Worm (Caenorhabditis elegans): ENCODE results near the gene kmo-1.

Gene kmo-1

ce11 chrV:12091759-12092158, 21.4 kb upstream of the kmo-1 start, which contains the start of gene nhr-206 (continued):
- TF ChIP-seq nhr-12 (tag; optimal IDR thresholded peaks at IDR 0.05): no peak
- peak; percentile 10 for TF ChIP-seq skn-1 (tag; optimal IDR thresholded peaks at IDR 0.05)
- no peak for TF ChIP-seq fkh-8 (tag; optimal IDR thresholded peaks at IDR 0.05)
- peak; percentile 70 for TF ChIP-seq nhr-20 (tag; optimal IDR thresholded peaks at IDR 0.05)
- no peak for TF ChIP-seq irx-1 (tag; optimal IDR thresholded peaks at IDR 0.05)
- peak; percentile 22 for TF ChIP-seq elt-2 (tag; optimal IDR thresholded peaks at IDR 0.05)
- TF ChIP-seq ces-1 (GFP tag; optimal IDR thresholded peaks at IDR 0.05): no peak
- no peak for TF ChIP-seq ceh-82 (tag; optimal IDR thresholded peaks at IDR 0.05)
- TF ChIP-seq nhr-85 (tag): peak; percentile 77
- no peak for TF ChIP-seq fos-1 (tag; optimal IDR thresholded peaks at IDR 0.05)
- TF ChIP-seq C16A3.4 (tag; optimal IDR thresholded peaks at IDR 0.05): no peak
- TF ChIP-seq efl-1 (optimal IDR thresholded peaks at IDR 0.05): no peak
- TF ChIP-seq efl-1 (GFP tag; optimal IDR thresholded peaks at IDR 0.05 in 1 of 2): no peak
- peak in 1 of 2 experiments; percentile 11 for TF ChIP-seq lsy-2 (tag; optimal IDR thresholded peaks at IDR 0.05)
- no peak for TF ChIP-seq F16B12.6 (tag; optimal IDR thresholded peaks at IDR 0.05)
- no peak for TF ChIP-seq pqm-1 (tag; optimal IDR thresholded peaks at IDR 0.05)
- no peak for TF ChIP-seq ama-1 (optimal IDR thresholded peaks at IDR 0.05)
- no peak for TF ChIP-seq unc-30 (tag; optimal IDR thresholded peaks at IDR 0.05)
- TF ChIP-seq egl-13 (tag; optimal IDR thresholded peaks at IDR 0.05): no peak
- TF ChIP-seq pax-3 (tag; optimal IDR thresholded peaks at IDR 0.05): no peak
- TF ChIP-seq dpl-1 (GFP tag; optimal IDR thresholded peaks at IDR 0.05): no peak
- TF ChIP-seq C04F5.9 (tag; optimal IDR thresholded peaks at IDR 0.05): no peak
- TF ChIP-seq dsc-1 (tag; optimal IDR thresholded peaks at IDR 0.05): no peak
- no peak for TF ChIP-seq sox-4 (tag; optimal IDR thresholded peaks at IDR 0.05)
- no peak for TF ChIP-seq ztf-4 (tag; optimal IDR thresholded peaks at IDR 0.05)
- TF ChIP-seq aly-2 (tag; optimal IDR thresholded peaks at IDR 0.05): no peak
- peak; percentile 52 for TF ChIP-seq snu-23 (GFP tag; optimal IDR thresholded peaks at IDR 0.05)
- TF ChIP-seq blmp-1 (tag; optimal IDR thresholded peaks at IDR 0.05): peak; percentile 45
- TF ChIP-seq ztf-11 (tag; optimal IDR thresholded peaks at IDR 0.05): no peak
- TF ChIP-seq nhr-28 (tag; optimal IDR thresholded peaks at IDR 0.05): no peak
- TF ChIP-seq elt-3 (tag; optimal IDR thresholded peaks at IDR 0.05): peak in 2 of 6 experiments; percentile 13 to 31
- TF ChIP-seq lin-14 (GFP tag; optimal IDR thresholded peaks at IDR 0.05): peak; percentile 77
- no peak for TF ChIP-seq snpc-4 (tag; optimal IDR thresholded peaks at IDR 0.05)
- TF ChIP-seq nhr-90 (tag; optimal IDR thresholded peaks at IDR 0.05; ENCODE audit: poor library complexity): peak; percentile 11
- TF ChIP-seq fkh-4 (tag; optimal IDR thresholded peaks at IDR 0.05; ENCODE audit: borderline replicate concordance): no peak
- peak; percentile 9 for TF ChIP-seq tbx-2 (tag; optimal IDR thresholded peaks at IDR 0.05)
- TF ChIP-seq ceh-8 (GFP tag; optimal IDR thresholded peaks at IDR 0.05): no peak
- TF ChIP-seq vab-15 (tag; optimal IDR thresholded peaks at IDR 0.05): no peak

- TF ChIP-seq unc-62 (GFP tag; optimal IDR thresholded peaks at IDR 0.05) (no peak), nhr-12 (tag; optimal IDR thresholded peaks at IDR 0.05) (no peak)
Measured at ce11 chrV:12088773-12089172, 18.5 kb upstream of the kmo-1 start, which contains the start of gene R07B7.12. Gene R07B7.12, plus strand, starts transcription at chrV:12089073.

ce11 chrV:12086934-12087333, 16.6 kb upstream of the kmo-1 start, which contains the start of gene gana-1:
Gene gana-1, plus strand, starts transcription at chrV:12087234.
- TF ChIP-seq ets-5 (GFP tag; IDR thresholded peaks at IDR 0.05) (no peak), F16B12.6 (tag; optimal IDR thresholded peaks at IDR 0.05) (no peak), mdl-1 (tag; optimal IDR thresholded peaks at IDR 0.05) (no peak), nhr-71 (tag; optimal IDR thresholded peaks at IDR 0.05) (no peak), skn-1 (tag; optimal IDR thresholded peaks at IDR 0.05) (no peak), hpl-2 (GFP tag; optimal IDR thresholded peaks at IDR 0.05) (no peak), snpc-4 (tag; optimal IDR thresholded peaks at IDR 0.05) (no peak)

Measured in whole organism, L1 larva.